Fruit fly (Drosophila melanogaster) Kc167 (cell line): ENCODE data around the gene Jon25Bi.

ENCODE experiments used
- Sin3A ChIP-seq: fragments of >200 bp; optimal IDR thresholded peaks from 2 replicates; lab custom pipeline; 2018; ENCODE audit warnings: missing external identifiers
- h ChIP-seq: fragments of >200 bp; optimal IDR thresholded peaks from 3 replicates; lab custom pipeline; 2018; ENCODE audit warnings: missing external identifiers
- psq ChIP-seq: fragments of >200 bp; optimal IDR thresholded peaks from 2 replicates; lab custom pipeline; 2017; ENCODE audit warnings: missing external identifiers
- ttk ChIP-seq: sonication (Bioruptor generic); optimal IDR thresholded peaks from 2 replicates; lab custom pipeline; 2017; ENCODE audit warnings: missing external identifiers

DNA sequence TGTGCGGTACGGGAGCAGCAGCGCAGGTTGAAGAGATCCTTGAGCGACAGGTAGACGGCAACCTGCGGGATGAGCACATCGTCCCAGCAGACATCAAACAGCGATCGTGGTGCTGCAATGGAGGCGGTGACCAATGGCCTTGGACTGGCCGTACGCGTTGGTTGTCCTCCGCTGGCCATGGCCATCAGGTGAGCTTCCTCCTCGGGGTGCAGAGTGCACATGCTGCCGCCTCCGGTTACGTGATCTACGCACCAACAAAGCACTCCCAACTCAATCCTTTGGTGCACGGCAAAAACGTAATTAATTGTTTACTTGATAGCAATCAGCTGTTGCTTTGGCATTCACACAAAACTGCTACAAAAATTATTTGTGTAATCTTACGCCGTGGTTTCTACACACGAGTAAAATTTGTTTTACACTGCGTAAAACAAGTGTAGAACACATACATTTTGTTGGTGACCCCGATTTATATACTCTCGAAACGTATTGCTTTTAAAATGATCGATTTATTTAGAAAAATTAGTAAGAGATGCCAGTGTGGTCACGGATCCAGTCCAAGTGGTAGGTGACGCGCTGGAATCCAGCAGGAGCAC lies 5.4 kb downstream of the Jon25Bi start, which contains the start of gene jet:
- TF ChIP-seq ttk = no peak
- TF ChIP-seq h = no peak
- TF ChIP-seq Sin3A (lab: Kevin White, UChicago) = no peak
- no peak for TF ChIP-seq psq (lab: Kevin White, UChicago)
